Worm (Caenorhabditis elegans) whole organism, young adult: ENCODE results near the gene lin-12.

Experiments used
- B0019.2 ChIP-seq: fragments of 200-800 bp; sonication (Bioruptor generic); conservative IDR thresholded peaks from 2 replicates; pipeline ENCODE4 v1.3.6; 2022; ENCODE audit warnings: missing genetic modification reagents, missing genetic modification characterization, missing compliant biosample characterization
- B0261.1 ChIP-seq: sonication (generic microtip); optimal IDR thresholded peaks from 2 replicates; lab custom pipeline; 2016; ENCODE audit warnings: mild to moderate bottlenecking, missing genetic modification characterization, moderate library complexity, missing compliant biosample characterization
- B0336.3 ChIP-seq: fragments of 200-800 bp; sonication (Bioruptor generic); IDR thresholded peaks from 2 replicates; pipeline ENCODE4 v1.3.6; 2022; ENCODE audit warnings: missing genetic modification characterization, missing compliant biosample characterization
- D2030.7 ChIP-seq: fragments of 200-800 bp; sonication (Bioruptor generic); IDR thresholded peaks from 2 replicates; pipeline ENCODE4 v1.3.6; 2022; ENCODE audit warnings: missing genetic modification reagents, missing genetic modification characterization, missing compliant biosample characterization
- F39B2.1 ChIP-seq: fragments of 200-800 bp; sonication (Bioruptor generic); IDR thresholded peaks from 2 replicates; pipeline ENCODE4 v1.3.6; 2022; ENCODE audit warnings: missing genetic modification reagents, missing genetic modification characterization, missing compliant biosample characterization
- K11D2.4 ChIP-seq: fragments of 200-800 bp; sonication (Bioruptor generic); IDR thresholded peaks from 2 replicates; pipeline ENCODE4 v1.3.6; 2022; ENCODE audit warnings: missing genetic modification reagents, missing genetic modification characterization, missing compliant biosample characterization
- T26A5.8 ChIP-seq: sonication (generic microtip); optimal IDR thresholded peaks from 2 replicates; lab custom pipeline; 2016; ENCODE audit warnings: missing genetic modification characterization, missing compliant biosample characterization
- Y53G8AR.9 ChIP-seq: fragments of 200-800 bp; sonication (Bioruptor generic); conservative IDR thresholded peaks from 2 replicates; pipeline ENCODE4 v1.3.6; 2022; ENCODE audit warnings: missing genetic modification reagents, missing genetic modification characterization, missing compliant biosample characterization
- Y79H2A.3 ChIP-seq: fragments of 200-800 bp; sonication (Bioruptor generic); conservative IDR thresholded peaks from 2 replicates; pipeline ENCODE4 v1.3.6; 2022; ENCODE audit warnings: missing genetic modification reagents, missing genetic modification characterization, missing compliant biosample characterization
- aptf-3 ChIP-seq: fragments of 200-800 bp; sonication (Bioruptor generic); IDR thresholded peaks from 2 replicates; pipeline ENCODE4 v1.3.6; 2022; ENCODE audit warnings: missing genetic modification characterization, missing compliant biosample characterization
- ceh-91 ChIP-seq: fragments of 200-800 bp; sonication (Bioruptor generic); IDR thresholded peaks from 2 replicates; pipeline ENCODE4 v1.3.6; 2022; ENCODE audit warnings: missing genetic modification reagents, missing genetic modification characterization, missing compliant biosample characterization
- dox-1 ChIP-seq: fragments of 200-800 bp; sonication (Bioruptor generic); IDR thresholded peaks from 2 replicates; pipeline ENCODE4 v1.3.6; 2022; ENCODE audit warnings: missing genetic modification reagents, missing genetic modification characterization, missing compliant biosample characterization
- efl-1 ChIP-seq: fragments of 150-350 bp; optimal IDR thresholded peaks from 2 replicates; lab custom pipeline; 2014; ENCODE audit warnings: missing biosample characterization, missing genetic modification reagents, missing genetic modification characterization
- egrh-3 ChIP-seq: fragments of 200-800 bp; sonication (Bioruptor generic); IDR thresholded peaks from 2 replicates; pipeline ENCODE4 v1.3.6; 2022; ENCODE audit warnings: missing genetic modification reagents, missing genetic modification characterization, missing compliant biosample characterization
- ekl-4 ChIP-seq: fragments of 200-800 bp; sonication (Bioruptor generic); IDR thresholded peaks from 2 replicates; pipeline ENCODE4 v1.3.6; 2022; ENCODE audit warnings: missing genetic modification reagents, missing genetic modification characterization, missing compliant biosample characterization
- hlh-12 ChIP-seq: sonication (generic microtip); optimal IDR thresholded peaks from 2 replicates; lab custom pipeline; 2016; ENCODE audit warnings: missing genetic modification characterization, missing compliant biosample characterization
- hmg-1.2 ChIP-seq: fragments of 200-800 bp; sonication (Bioruptor generic); IDR thresholded peaks from 2 replicates; pipeline ENCODE4 v1.3.6; 2022; ENCODE audit warnings: missing genetic modification reagents, missing genetic modification characterization, missing compliant biosample characterization
- hsf-1 ChIP-seq: fragments of 200-800 bp; sonication (Bioruptor generic); IDR thresholded peaks from 2 replicates; pipeline ENCODE4 v1.3.6; 2022; ENCODE audit warnings: missing genetic modification reagents, missing genetic modification characterization, missing compliant biosample characterization
- lin-26 ChIP-seq: fragments of 200-800 bp; sonication (Bioruptor generic); IDR thresholded peaks from 2 replicates; pipeline ENCODE4 v1.3.6; 2022; ENCODE audit warnings: missing genetic modification reagents, missing genetic modification characterization, missing compliant biosample characterization
- lin-54 ChIP-seq: fragments of 200-800 bp; sonication (Bioruptor generic); optimal IDR thresholded peaks from 2 replicates; lab custom pipeline; 2018; ENCODE audit warnings: mild to moderate bottlenecking, missing genetic modification characterization, missing compliant biosample characterization
- lsl-1 ChIP-seq: fragments of 200-800 bp; sonication (Bioruptor generic); optimal IDR thresholded peaks from 2 replicates; lab custom pipeline; 2018; ENCODE audit warnings: mild to moderate bottlenecking, missing genetic modification characterization, moderate library complexity, missing compliant biosample characterization
- madf-3 ChIP-seq: fragments of 200-800 bp; sonication (Bioruptor generic); IDR thresholded peaks from 2 replicates; pipeline ENCODE4 v1.3.6; 2022; ENCODE audit warnings: missing genetic modification reagents, missing genetic modification characterization, missing compliant biosample characterization
- madf-6 ChIP-seq: fragments of 200-800 bp; sonication (Bioruptor generic); IDR thresholded peaks from 2 replicates; pipeline ENCODE4 v1.3.6; 2022; ENCODE audit warnings: missing genetic modification reagents, missing genetic modification characterization, missing compliant biosample characterization
- madf-8 ChIP-seq: fragments of 200-800 bp; sonication (Bioruptor generic); conservative IDR thresholded peaks from 2 replicates; pipeline ENCODE4 v1.3.6; 2022; ENCODE audit warnings: missing genetic modification reagents, missing genetic modification characterization, missing compliant biosample characterization
- mcd-1 ChIP-seq: fragments of 200-800 bp; sonication (Bioruptor generic); IDR thresholded peaks from 2 replicates; pipeline ENCODE4 v1.3.6; 2022; ENCODE audit warnings: missing genetic modification reagents, missing genetic modification characterization, missing compliant biosample characterization
- nhr-120 ChIP-seq: fragments of 200-800 bp; sonication (Bioruptor generic); IDR thresholded peaks from 2 replicates; pipeline ENCODE4 v1.3.6; 2022; ENCODE audit warnings: missing genetic modification characterization, missing compliant biosample characterization
- nhr-90 ChIP-seq: sonication (generic microtip); optimal IDR thresholded peaks from 2 replicates; lab custom pipeline; 2016; ENCODE audit warnings: missing genotype, mild to moderate bottlenecking, missing genetic modification characterization, missing compliant biosample characterization
- pbrm-1 ChIP-seq: fragments of 200-800 bp; sonication (Bioruptor generic); IDR thresholded peaks from 2 replicates; pipeline ENCODE4 v1.3.6; 2022; ENCODE audit warnings: missing genetic modification reagents, missing genetic modification characterization, missing compliant biosample characterization
- rcor-1 ChIP-seq: fragments of 200-800 bp; sonication (Bioruptor generic); IDR thresholded peaks from 2 replicates; pipeline ENCODE4 v1.3.6; 2022; ENCODE audit warnings: missing genetic modification reagents, missing genetic modification characterization, missing compliant biosample characterization
- rpc-1 ChIP-seq, 2 experiments: fragments of 150-350 bp in 1 of 2; sonication (generic microtip) in 1 of 2; optimal IDR thresholded peaks; 2 replicates each; lab custom pipeline; 2014 to 2018; ENCODE audit warnings: missing biosample characterization in 1 of 2, missing genetic modification characterization in 1 of 2, missing genetic modification reagents in 1 of 2, missing genotype in 1 of 2
- sea-2 ChIP-seq: fragments of 200-800 bp; sonication (Bioruptor generic); IDR thresholded peaks from 2 replicates; pipeline ENCODE4 v1.3.6; 2022; ENCODE audit warnings: missing genetic modification characterization, missing compliant biosample characterization
- tbp1 ChIP-seq: fragments of 200-800 bp; sonication (Bioruptor generic); optimal IDR thresholded peaks from 2 replicates; lab custom pipeline; 2018; ENCODE audit warnings: mild to moderate bottlenecking, missing genetic modification characterization, missing compliant biosample characterization
- unc-62 ChIP-seq: fragments of 150-350 bp; optimal IDR thresholded peaks from 2 replicates; lab custom pipeline; 2014; ENCODE audit warnings: missing biosample characterization, missing genetic modification reagents, missing genetic modification characterization
- xnd-1 ChIP-seq: sonication (generic microtip); optimal IDR thresholded peaks from 2 replicates; lab custom pipeline; 2016; ENCODE audit warnings: missing genotype, missing genetic modification reagents, missing genetic modification characterization, missing compliant biosample characterization
- ztf-25 ChIP-seq: fragments of 200-800 bp; sonication (Bioruptor generic); IDR thresholded peaks from 2 replicates; pipeline ENCODE4 v1.3.6; 2022; ENCODE audit warnings: missing genetic modification reagents, missing genetic modification characterization, missing compliant biosample characterization

lin-12 gene

DNA sequence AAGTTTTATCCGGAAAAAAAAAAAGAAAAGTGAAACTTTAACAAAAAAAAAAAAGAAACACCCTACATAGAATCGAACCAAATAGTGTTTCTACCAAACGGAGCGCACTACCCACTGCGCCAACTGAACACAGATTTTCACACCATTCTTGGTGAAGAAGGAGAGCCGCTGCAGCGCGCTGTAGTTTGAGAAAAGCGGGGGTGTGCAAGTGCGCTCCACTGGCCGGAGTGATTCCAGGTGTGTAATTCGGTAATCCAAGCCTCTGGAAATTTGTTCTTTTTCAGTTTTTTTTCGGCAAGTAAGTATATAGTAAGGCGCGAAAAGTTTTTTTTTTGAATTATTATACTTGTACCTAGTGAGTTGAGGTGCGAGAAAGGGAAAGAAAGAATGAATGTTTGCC lies 39.6 kb upstream of the lin-12 start (continued):
- TF ChIP-seq pbrm-1 (GFP tag; lab: Robert Waterston, UW) (peak; percentile 69), egrh-3 (GFP tag; lab: Robert Waterston, UW) (peak; percentile 64), dox-1 (GFP tag; lab: Robert Waterston, UW) (peak; percentile 80), tbp1 (GFP tag; lab: Kevin White, UChicago) (peak; percentile 86), hmg-1.2 (GFP tag; lab: Robert Waterston, UW) (peak; percentile 77), mcd-1 (peak; percentile 96), madf-6 (GFP tag; lab: Robert Waterston, UW) (peak; percentile 84), Y79H2A.3 (GFP tag; lab: Robert Waterston, UW) (0 out of 2 replicates have a peak, but pooled peaks have one; percentile 36), T26A5.8 (tag; lab: Kevin White, UChicago) (peak; percentile 5), nhr-90 (tag; lab: Kevin White, UChicago) (peak; percentile 1), Y53G8AR.9 (GFP tag; lab: Robert Waterston, UW) (peak; percentile 80), F39B2.1 (GFP tag; lab: Robert Waterston, UW) (0 out of 2 replicates have a peak, but pooled peaks have one; percentile 25), ceh-91 (GFP tag; lab: Robert Waterston, UW) (peak; percentile 41), lin-26 (GFP tag; lab: Robert Waterston, UW) (peak; percentile 85), rpc-1 (optimal IDR thresholded peaks at IDR 0.05; lab: Kevin White, UChicago) (peak; percentile 33), rpc-1 (tag; optimal IDR thresholded peaks at IDR 0.05; lab: Kevin White, UChicago) (peak; percentile 66), lsl-1 (GFP tag; lab: Kevin White, UChicago) (peak; percentile 14), ekl-4 (GFP tag; lab: Robert Waterston, UW) (peak; percentile 80), hsf-1 (GFP tag; lab: Robert Waterston, UW) (peak; percentile 68), nhr-120 (GFP tag; lab: Robert Waterston, UW) (0 out of 2 replicates have a peak, but pooled peaks have one; percentile 73), B0019.2 (GFP tag; lab: Robert Waterston, UW) (peak; percentile 23; the same call in 1 of the 2 replicates), ztf-25 (GFP tag; lab: Robert Waterston, UW) (peak; percentile 59; the same call in 1 of the 2 replicates), madf-3 (GFP tag; lab: Robert Waterston, UW) (peak; percentile 86), aptf-3 (GFP tag; lab: Robert Waterston, UW) (peak; percentile 91), B0336.3 (GFP tag; lab: Robert Waterston, UW) (peak; percentile 64; the same call in 1 of the 2 replicates), sea-2 (0 out of 2 replicates have a peak, but pooled peaks have one; percentile 25), madf-8 (GFP tag; lab: Robert Waterston, UW) (peak; percentile 29; the same call in 1 of the 2 replicates), D2030.7 (GFP tag; lab: Robert Waterston, UW) (peak; percentile 78)
- TF ChIP-seq, all 124 proteins: peak for 42; not testable (repeated sequence) for 82

- no peak for TF ChIP-seq K11D2.4 (GFP tag; lab: Robert Waterston, UW)
- peak; percentile 62 for TF ChIP-seq efl-1 (GFP tag; lab: Kevin White, UChicago)
- 0 out of 2 replicates have a peak, but pooled peaks have one; percentile 10 for TF ChIP-seq rcor-1
- peak; percentile 77 for TF ChIP-seq madf-6 (GFP tag; lab: Robert Waterston, UW)
- TF ChIP-seq Y53G8AR.9 (GFP tag; lab: Robert Waterston, UW): no peak
- peak; percentile 42 for TF ChIP-seq xnd-1 (tag; lab: Kevin White, UChicago)
- TF ChIP-seq madf-8 (GFP tag; lab: Robert Waterston, UW): peak; percentile 4; the same call in 1 of the 2 replicates
Observed at ce11 chrIII:9110270-9110669, 39.0 kb upstream of the lin-12 start.

DNA sequence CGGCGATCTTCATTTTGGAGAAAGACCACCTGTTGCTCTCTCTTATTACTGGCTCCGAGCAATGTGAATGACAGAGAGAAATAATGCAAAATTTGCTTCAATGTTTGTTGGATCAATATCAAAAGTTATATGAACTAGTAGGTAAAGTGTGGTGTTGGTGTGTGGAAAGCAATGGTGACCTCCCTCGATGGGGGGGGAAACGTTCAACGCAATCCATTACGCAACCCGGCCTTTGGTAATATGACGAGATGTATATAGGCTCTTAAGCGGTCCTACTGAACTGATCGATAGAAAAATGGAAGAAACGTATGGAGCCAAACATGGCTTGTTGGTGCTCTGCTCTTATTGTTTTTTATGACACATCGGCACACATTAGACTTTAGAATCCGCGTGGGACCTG lies 38.5 kb upstream of the lin-12 start:
- no peak for TF ChIP-seq B0261.1

ce11 chrIII:9109172-9109571 lies 37.9 kb upstream of the lin-12 start, which contains the start of gene cya-1:
Gene cya-1 (minus strand): TSS chrIII:9109272.
- TF ChIP-seq efl-1 (GFP tag; lab: Kevin White, UChicago) (no peak), hlh-12 (tag; lab: Kevin White, UChicago) (no peak), madf-6 (GFP tag; lab: Robert Waterston, UW) (peak; percentile 8; the same call in 1 of the 2 replicates), unc-62 (GFP tag; lab: Kevin White, UChicago) (no peak), aptf-3 (GFP tag; lab: Robert Waterston, UW) (no peak), lin-54 (GFP tag; lab: Kevin White, UChicago) (no peak)
